Fruit fly (Drosophila melanogaster) whole organism, embryonic: ENCODE data around the gene IscU.

Experiments used
- B-H2 ChIP-seq: fragments of 200-800 bp; sonication (Bioruptor generic); optimal IDR thresholded peaks from 2 replicates; lab custom pipeline; 2018; ENCODE audit warnings: missing biosample characterization, mild to moderate bottlenecking, missing genetic modification characterization
- CG10543 ChIP-seq: fragments of 200-800 bp; sonication (Bioruptor generic); optimal IDR thresholded peaks from 3 replicates; lab custom pipeline; 2017; ENCODE audit warnings: missing biosample characterization, mild to moderate bottlenecking, missing genetic modification characterization, moderate library complexity
- CG10979 ChIP-seq: fragments of 200-800 bp; sonication (Bioruptor generic); optimal IDR thresholded peaks from 2 replicates; lab custom pipeline; 2018; ENCODE audit warnings: missing biosample characterization, mild to moderate bottlenecking, missing genetic modification characterization, moderate library complexity
- CG12219 ChIP-seq: fragments of 200-800 bp; sonication (Bioruptor generic); optimal IDR thresholded peaks from 3 replicates; lab custom pipeline; 2018; ENCODE audit warnings: missing biosample characterization, mild to moderate bottlenecking, missing genetic modification characterization
- CG13424 ChIP-seq: fragments of 200-800 bp; sonication (Bioruptor generic); optimal IDR thresholded peaks from 2 replicates; lab custom pipeline; 2019; ENCODE audit warnings: missing biosample characterization, mild to moderate bottlenecking, missing genetic modification characterization, moderate library complexity
- CG2129 ChIP-seq: fragments of 200-800 bp; sonication (Bioruptor generic); IDR thresholded peaks from 2 replicates; pipeline ENCODE4 v1.3.6; 2022; ENCODE audit warnings: missing biosample characterization, missing genetic modification characterization; ENCODE audit not compliant: partially characterized antibody
- CG2199 ChIP-seq: fragments of 200-800 bp; sonication (Bioruptor generic); IDR thresholded peaks from 3 replicates; pipeline ENCODE4 v1.3.6; 2022; ENCODE audit warnings: missing biosample characterization, missing genetic modification characterization
- CG32772 ChIP-seq: fragments of 200-800 bp; sonication (Bioruptor generic); IDR thresholded peaks from 2 replicates; pipeline ENCODE4 v1.3.6; 2022; ENCODE audit warnings: missing biosample characterization, missing genetic modification characterization
- CG34224 ChIP-seq: fragments of 200-800 bp; sonication (Bioruptor generic); IDR thresholded peaks from 3 replicates; pipeline ENCODE4 v1.3.6; 2022; ENCODE audit warnings: missing biosample characterization, missing genetic modification characterization; ENCODE audit not compliant: partially characterized antibody
- CG3847 ChIP-seq: fragments of 200-800 bp; sonication (Bioruptor generic); IDR thresholded peaks from 2 replicates; pipeline ENCODE4 v1.3.6; 2022; ENCODE audit warnings: missing biosample characterization, missing genetic modification characterization
- CG4730 ChIP-seq: fragments of 200-800 bp; sonication (Bioruptor generic); IDR thresholded peaks from 2 replicates; pipeline ENCODE4 v1.3.6; 2022; ENCODE audit warnings: missing biosample characterization, missing genetic modification characterization
- CG5953 ChIP-seq: fragments of 200-800 bp; sonication (Bioruptor generic); IDR thresholded peaks from 2 replicates; pipeline ENCODE4 v1.3.6; 2022; ENCODE audit warnings: missing biosample characterization, missing genetic modification characterization
- CG6272 ChIP-seq: fragments of 200-800 bp; sonication (Bioruptor generic); IDR thresholded peaks from 2 replicates; pipeline ENCODE4 v1.3.6; 2022; ENCODE audit warnings: missing biosample characterization, missing genetic modification characterization
- CG6791 ChIP-seq: fragments of 200-800 bp; sonication (Bioruptor generic); IDR thresholded peaks from 3 replicates; pipeline ENCODE4 v1.3.6; 2022; ENCODE audit warnings: missing biosample characterization, missing genetic modification characterization; ENCODE audit not compliant: partially characterized antibody
- CG7372 ChIP-seq: fragments of 200-800 bp; sonication (Bioruptor generic); IDR thresholded peaks from 2 replicates; pipeline ENCODE4 v1.3.6; 2022; ENCODE audit warnings: missing biosample characterization, missing genetic modification characterization
- CG8388 ChIP-seq: fragments of 200-800 bp; sonication (Bioruptor generic); optimal IDR thresholded peaks from 2 replicates; lab custom pipeline; 2019; ENCODE audit warnings: missing biosample characterization, mild to moderate bottlenecking, missing genetic modification characterization, moderate library complexity
- CG9932 ChIP-seq: fragments of 200-800 bp; sonication (Bioruptor generic); IDR thresholded peaks from 2 replicates; pipeline ENCODE4 v1.3.6; 2022; ENCODE audit warnings: missing biosample characterization, missing genetic modification characterization
- CoRest ChIP-seq: fragments of 200-800 bp; sonication (Bioruptor generic); optimal IDR thresholded peaks from 3 replicates; lab custom pipeline; 2018; ENCODE audit warnings: missing biosample characterization, mild to moderate bottlenecking, missing genetic modification characterization, moderate library complexity
- D ChIP-seq, 2 experiments: fragments of 200-800 bp in 1 of 2; fragments of >200 bp in 1 of 2; sonication (Bioruptor generic) in 1 of 2; optimal IDR thresholded peaks; 2 replicates in 1 of 2; 3 replicates in 1 of 2; lab custom pipeline; 2017; ENCODE audit warnings: mild to moderate bottlenecking in 1 of 2, missing biosample characterization in 1 of 2, missing genetic modification characterization in 1 of 2, missing genetic modification reagents in 1 of 2
- Deaf1 ChIP-seq: fragments of 200-800 bp; optimal IDR thresholded peaks from 3 replicates; lab custom pipeline; 2019; ENCODE audit warnings: missing biosample characterization, mild to moderate bottlenecking, missing genetic modification characterization, moderate library complexity
- Fer1 ChIP-seq: fragments of 200-800 bp; sonication (Bioruptor generic); optimal IDR thresholded peaks from 2 replicates; lab custom pipeline; 2017; ENCODE audit warnings: missing biosample characterization, mild to moderate bottlenecking, missing genetic modification characterization
- Fer3 ChIP-seq: fragments of 200-800 bp; sonication (Bioruptor generic); optimal IDR thresholded peaks from 2 replicates; lab custom pipeline; 2018; ENCODE audit warnings: missing biosample characterization, mild to moderate bottlenecking, missing genetic modification characterization, moderate library complexity
- HmgD ChIP-seq: fragments of 200-800 bp; sonication (Bioruptor generic); optimal IDR thresholded peaks from 3 replicates; lab custom pipeline; 2016; ENCODE audit warnings: missing biosample characterization, missing genetic modification characterization
- Jarid2 ChIP-seq: fragments of 200-800 bp; sonication (Bioruptor generic); optimal IDR thresholded peaks from 3 replicates; lab custom pipeline; 2017; ENCODE audit warnings: mild to moderate bottlenecking, missing biosample characterization, missing genetic modification reagents, missing genetic modification characterization
- Ptx1 ChIP-seq: fragments of 200-800 bp; sonication (Bioruptor generic); IDR thresholded peaks from 2 replicates; pipeline ENCODE4 v1.3.6; 2022; ENCODE audit warnings: missing biosample characterization, missing genetic modification characterization
- Rx ChIP-seq: fragments of 200-800 bp; sonication (Bioruptor generic); IDR thresholded peaks from 2 replicates; pipeline ENCODE4 v1.3.6; 2022; ENCODE audit warnings: missing biosample characterization, missing genetic modification characterization
- Sry-β ChIP-seq: fragments of 200-800 bp; sonication (Bioruptor generic); optimal IDR thresholded peaks from 2 replicates; lab custom pipeline; 2018; ENCODE audit warnings: missing biosample characterization, mild to moderate bottlenecking, missing genetic modification characterization, moderate library complexity
- Usf ChIP-seq: fragments of 200-800 bp; sonication (Bioruptor generic); optimal IDR thresholded peaks from 2 replicates; lab custom pipeline; 2017; ENCODE audit warnings: missing genotype, missing biosample characterization, missing genetic modification characterization
- abd-A ChIP-seq: fragments of 200-800 bp; sonication (Bioruptor generic); optimal IDR thresholded peaks from 3 replicates; lab custom pipeline; 2019; ENCODE audit warnings: missing biosample characterization, mild to moderate bottlenecking, missing genetic modification characterization, moderate library complexity
- bab2 ChIP-seq: fragments of 200-800 bp; sonication (Bioruptor generic); optimal IDR thresholded peaks from 2 replicates; lab custom pipeline; 2016; ENCODE audit warnings: missing biosample characterization, missing genetic modification characterization
- exex ChIP-seq: fragments of 200-800 bp; sonication (Bioruptor generic); optimal IDR thresholded peaks from 4 replicates; lab custom pipeline; 2018; ENCODE audit warnings: missing biosample characterization, mild to moderate bottlenecking, missing genetic modification characterization, moderate library complexity
- gcm2 ChIP-seq: fragments of 200-800 bp; sonication (Bioruptor generic); optimal IDR thresholded peaks from 2 replicates; lab custom pipeline; 2016; ENCODE audit warnings: missing biosample characterization, missing genetic modification characterization
- ham ChIP-seq: fragments of 200-800 bp; sonication (Bioruptor generic); IDR thresholded peaks from 2 replicates; pipeline ENCODE4 v1.3.6; 2022; ENCODE audit warnings: missing biosample characterization, missing genetic modification characterization
- hbn ChIP-seq: fragments of 200-800 bp; sonication (Bioruptor generic); IDR thresholded peaks from 2 replicates; pipeline ENCODE4 v1.3.6; 2022; ENCODE audit warnings: missing biosample characterization, missing genetic modification characterization; ENCODE audit not compliant: partially characterized antibody
- hkb ChIP-seq, 2 experiments: fragments of 200-800 bp in 1 of 2; fragments of >200 bp in 1 of 2; sonication (Bioruptor generic) in 1 of 2; IDR thresholded peaks in 1 of 2; optimal IDR thresholded peaks in 1 of 2; 2 replicates each; pipeline versions ENCODE4 v1.3.6 to Lab custom; 2017 to 2022; ENCODE audit warnings: missing biosample characterization in 1 of 2, missing genetic modification characterization in 1 of 2
- lbe ChIP-seq: fragments of 200-800 bp; sonication (Bioruptor generic); optimal IDR thresholded peaks from 2 replicates; lab custom pipeline; 2016; ENCODE audit warnings: missing biosample characterization, mild to moderate bottlenecking, missing genetic modification characterization
- lmd ChIP-seq: fragments of 200-800 bp; sonication (Bioruptor generic); IDR thresholded peaks from 2 replicates; pipeline ENCODE4 v1.3.6; 2022; ENCODE audit warnings: missing biosample characterization, missing genetic modification characterization
- nerfin-2 ChIP-seq: fragments of 200-800 bp; sonication (Bioruptor generic); IDR thresholded peaks from 2 replicates; pipeline ENCODE4 v1.3.6; 2022; ENCODE audit warnings: missing biosample characterization, missing genetic modification characterization; ENCODE audit not compliant: partially characterized antibody
- odd ChIP-seq: fragments of 200-800 bp; sonication (Bioruptor generic); optimal IDR thresholded peaks from 2 replicates; lab custom pipeline; 2017; ENCODE audit warnings: missing biosample characterization, mild to moderate bottlenecking, missing genetic modification characterization
- onecut ChIP-seq: fragments of 200-800 bp; sonication (Bioruptor generic); IDR thresholded peaks from 2 replicates; pipeline ENCODE4 v1.3.6; 2022; ENCODE audit warnings: missing biosample characterization, missing genetic modification characterization
- pho ChIP-seq: fragments of 200-800 bp; sonication (Bioruptor generic); optimal IDR thresholded peaks from 2 replicates; lab custom pipeline; 2016; ENCODE audit warnings: missing biosample characterization, missing genetic modification characterization
- sens-2 ChIP-seq: fragments of 200-800 bp; sonication (Bioruptor generic); IDR thresholded peaks from 2 replicates; pipeline ENCODE4 v1.3.6; 2022; ENCODE audit warnings: missing biosample characterization, missing genetic modification characterization
- sima ChIP-seq: fragments of 200-800 bp; sonication (Bioruptor generic); optimal IDR thresholded peaks from 2 replicates; lab custom pipeline; 2016; ENCODE audit warnings: missing biosample characterization, missing genetic modification characterization
- sna ChIP-seq: fragments of 200-800 bp; sonication (Bioruptor generic); IDR thresholded peaks from 2 replicates; pipeline ENCODE4 v1.3.6; 2022; ENCODE audit warnings: missing biosample characterization, missing genetic modification characterization; ENCODE audit not compliant: partially characterized antibody
- stc ChIP-seq: fragments of 200-800 bp; sonication (Bioruptor generic); IDR thresholded peaks from 2 replicates; pipeline ENCODE4 v1.3.6; 2022; ENCODE audit warnings: missing biosample characterization, missing genetic modification characterization
- sug ChIP-seq: fragments of 200-800 bp; optimal IDR thresholded peaks from 2 replicates; lab custom pipeline; 2019; ENCODE audit warnings: missing biosample characterization, mild to moderate bottlenecking, missing genetic modification characterization, moderate library complexity
- ttk ChIP-seq: fragments of 200-800 bp; sonication (Bioruptor generic); IDR thresholded peaks from 2 replicates; pipeline ENCODE4 v2.1.2; 2022; ENCODE audit warnings: missing biosample characterization, missing genetic modification characterization
- vnd ChIP-seq: fragments of 200-800 bp; sonication (Bioruptor generic); IDR thresholded peaks from 3 replicates; pipeline ENCODE4 v1.3.6; 2022; ENCODE audit warnings: missing biosample characterization, missing genetic modification characterization; ENCODE audit not compliant: partially characterized antibody

Gene IscU

dm6 chr3R:8811323-8811936 is 12.5 kb downstream of the IscU start (continued):
- TF ChIP-seq onecut (peak; percentile 96), CG2199 (GFP tag; lab: Robert Waterston, UW) (peak; percentile 98), D (optimal IDR thresholded peaks at IDR 0.05; lab: Kevin White, UChicago) (no peak), D (GFP tag; optimal IDR thresholded peaks at IDR 0.05; lab: Kevin White, UChicago) (peak; percentile 98), CG32772 (GFP tag; lab: Robert Waterston, UW) (peak; percentile 98), exex (peak; percentile 94), Sry-β (GFP tag; lab: Kevin White, UChicago) (peak; percentile 69), bab2 (GFP tag; lab: Kevin White, UChicago) (peak; percentile 99), CG5953 (peak; percentile 98), Ptx1 (GFP tag; lab: Robert Waterston, UW) (peak; percentile 99), Jarid2 (GFP tag; lab: Kevin White, UChicago) (peak; percentile 92), ham (GFP tag; lab: Robert Waterston, UW) (peak; percentile 97), sima (peak; percentile 96), Deaf1 (tag; lab: Kevin White, UChicago) (peak; percentile 88), CoRest (tag; lab: Kevin White, UChicago) (peak; percentile 99), B-H2 (GFP tag; lab: Kevin White, UChicago) (peak; percentile 96), hbn (GFP tag; lab: Robert Waterston, UW) (no peak), gcm2 (GFP tag; lab: Kevin White, UChicago) (peak; percentile 98), CG13424 (tag; lab: Kevin White, UChicago) (peak; percentile 99), abd-A (peak; percentile 97), lbe (GFP tag; lab: Kevin White, UChicago) (peak; percentile 98), CG6272 (GFP tag; lab: Robert Waterston, UW) (peak; percentile 96), stc (GFP tag; lab: Robert Waterston, UW) (peak; percentile 98), sens-2 (peak; percentile 97), lmd (GFP tag; lab: Robert Waterston, UW) (peak; percentile 99), CG3847 (GFP tag; lab: Robert Waterston, UW) (peak; percentile 99), vnd (GFP tag; lab: Robert Waterston, UW) (no peak), CG12219 (GFP tag; lab: Kevin White, UChicago) (peak; percentile 99), CG9932 (GFP tag; lab: Robert Waterston, UW) (peak; percentile 99), pho (GFP tag; lab: Kevin White, UChicago) (peak; percentile 99), CG34224 (no peak; the same call in 2 of the 3 replicates), CG8388 (GFP tag; lab: Kevin White, UChicago) (peak; percentile 97), hkb (optimal IDR thresholded peaks at IDR 0.05; lab: Kevin White, UChicago) (no peak), hkb (GFP tag; IDR thresholded peaks at IDR 0.05; lab: Robert Waterston, UW) (peak; percentile 99), CG4730 (GFP tag; lab: Robert Waterston, UW) (peak; percentile 98), Usf (GFP tag; lab: Kevin White, UChicago) (peak; percentile 98), Fer1 (GFP tag; lab: Kevin White, UChicago) (peak; percentile 99), CG10979 (tag; lab: Kevin White, UChicago) (peak; percentile 98), CG7372 (GFP tag; lab: Robert Waterston, UW) (peak; percentile 99), CG6791 (GFP tag; lab: Robert Waterston, UW) (no peak), odd (GFP tag; lab: Kevin White, UChicago) (peak; percentile 98), ttk (peak; percentile 98), Rx (GFP tag; lab: Robert Waterston, UW) (peak; percentile 98), nerfin-2 (GFP tag; lab: Robert Waterston, UW) (no peak; the same call in 1 of the 2 replicates), Fer3 (peak; percentile 99), CG2129 (GFP tag; lab: Robert Waterston, UW) (no peak), sug (tag; lab: Kevin White, UChicago) (peak; percentile 98), CG10543 (GFP tag; lab: Kevin White, UChicago) (peak; percentile 99), HmgD (peak; percentile 98), sna (GFP tag; lab: Robert Waterston, UW) (no peak)
